Fruit fly (Drosophila melanogaster) whole organism, embryonic: ENCODE results near the gene sac.

Experiments used
- Adf1 ChIP-seq: fragments of 200-800 bp; sonication (Bioruptor generic); IDR thresholded peaks from 2 replicates; pipeline ENCODE4 v1.3.6; 2022; ENCODE audit warnings: missing biosample characterization, missing genetic modification characterization
- B-H2 ChIP-seq: fragments of 200-800 bp; sonication (Bioruptor generic); optimal IDR thresholded peaks from 2 replicates; lab custom pipeline; 2018; ENCODE audit warnings: missing biosample characterization, mild to moderate bottlenecking, missing genetic modification characterization
- BEAF-32 ChIP-seq: fragments of 200-800 bp; sonication (Bioruptor generic); optimal IDR thresholded peaks from 3 replicates; lab custom pipeline; 2017; ENCODE audit warnings: missing biosample characterization, missing genetic modification characterization, mild to moderate bottlenecking, moderate library complexity, missing genetic modification reagents
- CG10654 ChIP-seq: fragments of 200-800 bp; sonication (Bioruptor generic); optimal IDR thresholded peaks from 2 replicates; lab custom pipeline; 2016; ENCODE audit warnings: missing biosample characterization, missing genetic modification characterization
- CG11085 ChIP-seq: fragments of 200-800 bp; sonication (Bioruptor generic); IDR thresholded peaks from 2 replicates; pipeline ENCODE4 v1.3.6; 2022; ENCODE audit warnings: missing biosample characterization, missing genetic modification characterization
- CG11560 ChIP-seq: fragments of 200-800 bp; sonication (Bioruptor generic); IDR thresholded peaks from 3 replicates; pipeline ENCODE4 v1.3.6; 2022; ENCODE audit warnings: missing biosample characterization, missing genetic modification characterization
- CG15011 ChIP-seq: fragments of 200-800 bp; sonication (Bioruptor generic); optimal IDR thresholded peaks from 3 replicates; lab custom pipeline; 2018; ENCODE audit warnings: missing biosample characterization, mild to moderate bottlenecking, missing genetic modification characterization
- CG1647 ChIP-seq: fragments of 200-800 bp; sonication (Bioruptor generic); optimal IDR thresholded peaks from 3 replicates; lab custom pipeline; 2016; ENCODE audit warnings: missing biosample characterization, missing genetic modification characterization
- CG18011 ChIP-seq: fragments of 200-800 bp; sonication (Bioruptor generic); optimal IDR thresholded peaks from 2 replicates; lab custom pipeline; 2017; ENCODE audit warnings: missing biosample characterization, missing genetic modification characterization, mild to moderate bottlenecking, moderate library complexity, missing genotype
- CG2889 ChIP-seq: fragments of 200-800 bp; sonication (Bioruptor generic); IDR thresholded peaks from 3 replicates; pipeline ENCODE4 v1.3.6; 2022; ENCODE audit warnings: missing biosample characterization, missing genetic modification characterization
- CG31441 ChIP-seq: fragments of 200-800 bp; sonication (Bioruptor generic); IDR thresholded peaks from 2 replicates; pipeline ENCODE4 v1.3.6; 2022; ENCODE audit warnings: missing biosample characterization, missing genetic modification characterization
- CG32532 ChIP-seq: fragments of 200-800 bp; sonication (Bioruptor generic); IDR thresholded peaks from 2 replicates; pipeline ENCODE4 v1.3.6; 2022; ENCODE audit warnings: missing biosample characterization, missing genetic modification characterization
- CG3407 ChIP-seq: fragments of 200-800 bp; sonication (Bioruptor generic); optimal IDR thresholded peaks from 2 replicates; lab custom pipeline; 2018; ENCODE audit warnings: missing biosample characterization, mild to moderate bottlenecking, missing genetic modification characterization
- CG4404 ChIP-seq: fragments of 200-800 bp; sonication (Bioruptor generic); IDR thresholded peaks from 2 replicates; pipeline ENCODE4 v1.3.6; 2022; ENCODE audit warnings: missing biosample characterization, missing genetic modification characterization
- CG6765 ChIP-seq: fragments of 200-800 bp; sonication (Bioruptor generic); optimal IDR thresholded peaks from 3 replicates; lab custom pipeline; 2017; ENCODE audit warnings: missing biosample characterization, mild to moderate bottlenecking, missing genetic modification characterization
- CG7745 ChIP-seq: fragments of 200-800 bp; sonication (Bioruptor generic); optimal IDR thresholded peaks from 2 replicates; lab custom pipeline; 2018; ENCODE audit warnings: missing biosample characterization, mild to moderate bottlenecking, missing genetic modification characterization, moderate library complexity
- CG7928 ChIP-seq: fragments of 200-800 bp; sonication (Bioruptor generic); optimal IDR thresholded peaks from 2 replicates; lab custom pipeline; 2017; ENCODE audit warnings: missing biosample characterization, mild to moderate bottlenecking, missing genetic modification characterization
- CG7963 ChIP-seq: fragments of 200-800 bp; sonication (Bioruptor generic); IDR thresholded peaks from 3 replicates; pipeline ENCODE4 v1.3.6; 2022; ENCODE audit warnings: missing biosample characterization, missing genetic modification characterization; ENCODE audit not compliant: partially characterized antibody
- CG9817 ChIP-seq: fragments of 200-800 bp; sonication (Bioruptor generic); optimal IDR thresholded peaks from 2 replicates; lab custom pipeline; 2018; ENCODE audit warnings: missing biosample characterization, mild to moderate bottlenecking, missing genetic modification characterization, moderate library complexity
- CG9932 ChIP-seq: fragments of 200-800 bp; sonication (Bioruptor generic); IDR thresholded peaks from 2 replicates; pipeline ENCODE4 v1.3.6; 2022; ENCODE audit warnings: missing biosample characterization, missing genetic modification characterization
- D19B ChIP-seq: fragments of 200-800 bp; sonication (Bioruptor generic); optimal IDR thresholded peaks from 2 replicates; lab custom pipeline; 2017; ENCODE audit warnings: missing biosample characterization, mild to moderate bottlenecking, missing genetic modification characterization
- Deaf1 ChIP-seq: fragments of 200-800 bp; optimal IDR thresholded peaks from 3 replicates; lab custom pipeline; 2019; ENCODE audit warnings: missing biosample characterization, mild to moderate bottlenecking, missing genetic modification characterization, moderate library complexity
- Doc3 ChIP-seq: fragments of 200-800 bp; sonication (Bioruptor generic); IDR thresholded peaks from 3 replicates; pipeline ENCODE4 v1.3.6; 2022; ENCODE audit warnings: missing biosample characterization, missing genetic modification characterization; ENCODE audit not compliant: partially characterized antibody
- Dp ChIP-seq: fragments of 200-800 bp; sonication (Bioruptor generic); optimal IDR thresholded peaks from 2 replicates; lab custom pipeline; 2018; ENCODE audit warnings: missing biosample characterization, mild to moderate bottlenecking, missing genetic modification characterization, moderate library complexity
- E2f2 ChIP-seq: fragments of 200-800 bp; sonication (Bioruptor generic); IDR thresholded peaks from 2 replicates; pipeline ENCODE4 v1.3.6; 2022; ENCODE audit warnings: missing biosample characterization, missing genetic modification characterization
- Elba2 ChIP-seq: fragments of 200-800 bp; sonication (Bioruptor generic); optimal IDR thresholded peaks from 3 replicates; lab custom pipeline; 2016; ENCODE audit warnings: missing biosample characterization, missing genetic modification characterization
- Fer3 ChIP-seq: fragments of 200-800 bp; sonication (Bioruptor generic); optimal IDR thresholded peaks from 2 replicates; lab custom pipeline; 2018; ENCODE audit warnings: missing biosample characterization, mild to moderate bottlenecking, missing genetic modification characterization, moderate library complexity
- Gug ChIP-seq: fragments of 200-800 bp; sonication (Bioruptor generic); IDR thresholded peaks from 4 replicates; pipeline ENCODE4 v1.3.6; 2022; ENCODE audit warnings: missing biosample characterization, missing genetic modification characterization
- HLH3B ChIP-seq: fragments of 200-800 bp; sonication (Bioruptor generic); IDR thresholded peaks from 2 replicates; pipeline ENCODE4 v1.3.6; 2022; ENCODE audit warnings: missing biosample characterization, missing genetic modification characterization
- Hmr ChIP-seq: fragments of 200-800 bp; sonication (Bioruptor generic); optimal IDR thresholded peaks from 3 replicates; lab custom pipeline; 2017; ENCODE audit warnings: mild to moderate bottlenecking, missing biosample characterization, missing genetic modification reagents, missing genetic modification characterization
- MBD-R2 ChIP-seq: fragments of 200-800 bp; sonication (Bioruptor generic); IDR thresholded peaks from 2 replicates; pipeline ENCODE4 v1.3.6; 2022; ENCODE audit warnings: missing biosample characterization, missing genetic modification characterization
- Med ChIP-seq: fragments of 200-800 bp; sonication (Bioruptor generic); peaks from one replicate; lab custom pipeline; 2016; ENCODE audit warnings: missing biosample characterization, missing genetic modification characterization, mild to moderate bottlenecking, inconsistent platforms, moderate library complexity
- Ravus ChIP-seq: fragments of 200-800 bp; sonication (Bioruptor generic); IDR thresholded peaks from 2 replicates; pipeline ENCODE4 v1.3.6; 2022; ENCODE audit warnings: missing biosample characterization, missing genetic modification characterization
- Rx ChIP-seq: fragments of 200-800 bp; sonication (Bioruptor generic); IDR thresholded peaks from 2 replicates; pipeline ENCODE4 v1.3.6; 2022; ENCODE audit warnings: missing biosample characterization, missing genetic modification characterization
- Spps ChIP-seq: fragments of 200-800 bp; sonication (Bioruptor generic); optimal IDR thresholded peaks from 2 replicates; lab custom pipeline; 2018; ENCODE audit warnings: missing biosample characterization, mild to moderate bottlenecking, missing genetic modification characterization
- ash1 ChIP-seq: fragments of 200-800 bp; sonication (Bioruptor generic); optimal IDR thresholded peaks from 2 replicates; lab custom pipeline; 2018; ENCODE audit warnings: missing biosample characterization, mild to moderate bottlenecking, missing genetic modification characterization
- bbx ChIP-seq: fragments of 200-800 bp; sonication (Bioruptor generic); IDR thresholded peaks from 2 replicates; pipeline ENCODE4 v1.3.6; 2022; ENCODE audit warnings: missing biosample characterization, missing genetic modification characterization; ENCODE audit not compliant: partially characterized antibody
- cg ChIP-seq: fragments of 200-800 bp; sonication (Bioruptor generic); optimal IDR thresholded peaks from 3 replicates; lab custom pipeline; 2019; ENCODE audit warnings: missing biosample characterization, mild to moderate bottlenecking, missing genetic modification characterization, moderate library complexity
- ken ChIP-seq: fragments of 200-800 bp; sonication (Bioruptor generic); IDR thresholded peaks from 3 replicates; pipeline ENCODE4 v1.3.6; 2022; ENCODE audit warnings: missing biosample characterization, missing genetic modification characterization
- klu ChIP-seq: fragments of 200-800 bp; sonication (Bioruptor generic); IDR thresholded peaks from 2 replicates; pipeline ENCODE4 v1.3.6; 2022; ENCODE audit warnings: missing biosample characterization, missing genetic modification characterization
- oc ChIP-seq: fragments of 200-800 bp; sonication (Bioruptor generic); optimal IDR thresholded peaks from 2 replicates; lab custom pipeline; 2018; ENCODE audit warnings: missing biosample characterization, mild to moderate bottlenecking, missing genetic modification characterization, moderate library complexity
- p53 ChIP-seq: fragments of 200-800 bp; sonication (Bioruptor generic); optimal IDR thresholded peaks from 2 replicates; lab custom pipeline; 2016; ENCODE audit warnings: missing biosample characterization, missing genetic modification characterization
- pan ChIP-seq, 4 experiments: fragments of >200 bp in 3 of 4; fragments of 200-800 bp in 1 of 4; sonication (Bioruptor generic) in 1 of 4; optimal IDR thresholded peaks in 3 of 4; IDR thresholded peaks in 1 of 4; 2 replicates each; pipeline versions ENCODE4 v1.3.6 to Lab custom; 2017 to 2022; ENCODE audit warnings: missing biosample characterization in 2 of 4, missing genetic modification characterization in 2 of 4, mixed read lengths in 1 of 4
- pros ChIP-seq: fragments of 200-800 bp; sonication (Bioruptor generic); optimal IDR thresholded peaks from 3 replicates; lab custom pipeline; 2019; ENCODE audit warnings: missing biosample characterization, mild to moderate bottlenecking, missing genetic modification characterization, moderate library complexity
- rib ChIP-seq: fragments of 200-800 bp; sonication (Bioruptor generic); IDR thresholded peaks from 2 replicates; pipeline ENCODE4 v1.3.6; 2022; ENCODE audit warnings: missing biosample characterization, missing genetic modification characterization
- scrt ChIP-seq: fragments of 200-800 bp; sonication (Bioruptor generic); optimal IDR thresholded peaks from 2 replicates; lab custom pipeline; 2018; ENCODE audit warnings: missing biosample characterization, mild to moderate bottlenecking, missing genetic modification characterization, moderate library complexity
- sima ChIP-seq: fragments of 200-800 bp; sonication (Bioruptor generic); optimal IDR thresholded peaks from 2 replicates; lab custom pipeline; 2016; ENCODE audit warnings: missing biosample characterization, missing genetic modification characterization
- usp ChIP-seq: fragments of >200 bp; optimal IDR thresholded peaks from 2 replicates; lab custom pipeline; 2017; ENCODE audit warnings: missing biosample characterization, missing genetic modification characterization

sac gene

DNA sequence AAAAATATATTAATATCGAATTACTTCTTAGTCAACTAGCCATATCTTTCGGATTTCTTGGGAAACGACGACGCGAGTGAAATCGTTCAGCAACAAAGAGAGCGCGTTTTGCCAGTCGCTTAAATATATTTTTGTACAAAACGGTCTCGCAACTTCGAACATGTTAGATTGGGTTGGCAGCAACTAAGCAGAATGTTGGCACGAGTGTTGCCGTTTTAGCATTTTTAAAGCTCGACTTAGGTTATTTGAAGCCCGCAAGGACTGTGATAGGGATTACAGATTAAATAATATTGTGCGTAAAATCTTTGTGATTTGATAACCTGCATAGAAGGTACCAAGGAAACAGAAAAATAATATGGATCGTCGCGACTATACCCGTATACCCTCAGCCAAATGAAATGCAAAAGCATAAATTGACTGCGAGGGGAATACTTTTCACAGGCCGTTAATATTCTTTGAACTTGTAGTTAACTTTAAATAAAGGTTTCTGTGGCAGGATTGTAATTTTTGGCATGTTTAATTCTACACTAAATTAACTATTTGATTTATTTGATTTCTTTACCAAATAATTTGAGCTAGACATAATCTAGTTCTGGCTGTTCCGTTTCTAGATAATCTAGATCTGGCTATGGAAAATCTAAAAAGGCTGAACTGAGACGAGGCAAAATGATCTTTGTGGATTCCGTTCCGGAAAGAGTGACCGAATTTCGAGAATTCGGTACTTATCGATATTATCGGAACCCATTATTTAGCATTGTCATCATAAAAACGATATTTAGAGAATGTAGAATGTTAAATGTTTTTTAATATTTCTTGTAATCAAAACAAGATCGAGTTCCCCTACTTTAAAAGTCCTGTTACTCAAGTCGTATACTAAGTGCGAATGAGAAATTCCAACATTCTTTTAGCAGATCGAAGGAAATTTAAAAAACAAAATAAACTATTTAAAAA, 1.3 kb upstream of the sac start, which contains the start of gene CG31523 (continued):
- TF ChIP-seq Med (peak; percentile 23), CG4404 (GFP tag; lab: Robert Waterston, UW) (no peak), rib (no peak), Adf1 (GFP tag; lab: Robert Waterston, UW) (no peak), ash1 (no peak), MBD-R2 (GFP tag; lab: Robert Waterston, UW) (peak; percentile 24; the same call in 1 of the 2 replicates), p53 (peak; percentile 15), klu (GFP tag; lab: Robert Waterston, UW) (no peak), CG15011 (GFP tag; lab: Kevin White, UChicago) (no peak), Dp (GFP tag; lab: Kevin White, UChicago) (peak; percentile 23), oc (tag; lab: Kevin White, UChicago) (no peak), pros (no peak), CG7963 (GFP tag; lab: Robert Waterston, UW) (no peak), HLH3B (GFP tag; lab: Robert Waterston, UW) (no peak), CG10654 (GFP tag; lab: Kevin White, UChicago) (no peak), CG6765 (GFP tag; lab: Kevin White, UChicago) (no peak), Ravus (GFP tag; lab: Robert Waterston, UW) (no peak), CG7928 (GFP tag; lab: Kevin White, UChicago) (no peak), CG2889 (GFP tag; lab: Robert Waterston, UW) (no peak), CG9932 (GFP tag; lab: Robert Waterston, UW) (peak; percentile 23; the same call in 1 of the 2 replicates), Gug (GFP tag; lab: Robert Waterston, UW) (no peak), ken (no peak), CG3407 (GFP tag; lab: Kevin White, UChicago) (no peak), Rx (no peak), Doc3 (GFP tag; lab: Robert Waterston, UW) (peak; percentile 58), CG7745 (tag; lab: Kevin White, UChicago) (no peak), CG18011 (GFP tag; lab: Kevin White, UChicago) (no peak), CG9817 (no peak), CG31441 (no peak), Fer3 (tag; lab: Kevin White, UChicago) (no peak), scrt (GFP tag; lab: Kevin White, UChicago) (no peak), CG11560 (tag; lab: Robert Waterston, UW) (no peak), sima (GFP tag; lab: Kevin White, UChicago) (no peak), CG1647 (GFP tag; lab: Kevin White, UChicago) (no peak), D19B (GFP tag; lab: Kevin White, UChicago) (no peak), usp (GFP tag; lab: Kevin White, UChicago) (no peak), Spps (tag; lab: Kevin White, UChicago) (no peak), cg (GFP tag; lab: Kevin White, UChicago) (no peak), B-H2 (GFP tag; lab: Kevin White, UChicago) (no peak), pan (optimal IDR thresholded peaks at IDR 0.05; lab: Kevin White, UChicago) (no peak), pan (GFP tag; optimal IDR thresholded peaks at IDR 0.05 in 1 of 2, IDR thresholded peaks at IDR 0.05 in 1 of 2) (no peak), Deaf1 (tag; lab: Kevin White, UChicago) (no peak), CG32532 (GFP tag; lab: Robert Waterston, UW) (no peak), Hmr (no peak), E2f2 (GFP tag; lab: Robert Waterston, UW) (peak; percentile 46; the same call in 1 of the 2 replicates), BEAF-32 (GFP tag; lab: Kevin White, UChicago) (peak; percentile 78), bbx (GFP tag; lab: Robert Waterston, UW) (peak; percentile 58; the same call in 1 of the 2 replicates), Elba2 (no peak), CG11085 (GFP tag; lab: Robert Waterston, UW) (no peak)
